Fruit fly (Drosophila melanogaster) whole organism, embryonic: Measurements from ENCODE around the gene Cyp9f2.

ENCODE experiments used
- Asciz ChIP-seq: fragments of 200-800 bp; sonication (Bioruptor generic); optimal IDR thresholded peaks from 2 replicates; lab custom pipeline; 2017; ENCODE audit warnings: missing biosample characterization, mild to moderate bottlenecking, missing genetic modification characterization, missing genetic modification reagents
- B-H1 ChIP-seq: fragments of 200-800 bp; sonication (Bioruptor generic); IDR thresholded peaks from 3 replicates; pipeline ENCODE4 v1.3.6; 2022; ENCODE audit warnings: missing biosample characterization, missing genetic modification characterization
- BEAF-32 ChIP-seq: fragments of 200-800 bp; sonication (Bioruptor generic); optimal IDR thresholded peaks from 3 replicates; lab custom pipeline; 2017; ENCODE audit warnings: missing biosample characterization, missing genetic modification characterization, mild to moderate bottlenecking, moderate library complexity, missing genetic modification reagents
- CG10209 ChIP-seq: fragments of 200-800 bp; sonication (Bioruptor generic); optimal IDR thresholded peaks from 3 replicates; lab custom pipeline; 2017; ENCODE audit warnings: missing biosample characterization, mild to moderate bottlenecking, missing genetic modification characterization, missing genetic modification reagents
- CG10274 ChIP-seq: fragments of 200-800 bp; sonication (Bioruptor generic); optimal IDR thresholded peaks from 3 replicates; lab custom pipeline; 2017; ENCODE audit warnings: missing biosample characterization, mild to moderate bottlenecking, missing genetic modification characterization
- CG10565 ChIP-seq: fragments of 200-800 bp; sonication (Bioruptor generic); optimal IDR thresholded peaks from 3 replicates; lab custom pipeline; 2016; ENCODE audit warnings: missing biosample characterization, mild to moderate bottlenecking, missing genetic modification characterization
- CG11398 ChIP-seq: fragments of 200-800 bp; sonication (Bioruptor generic); optimal IDR thresholded peaks from 2 replicates; lab custom pipeline; 2016; ENCODE audit warnings: missing biosample characterization, missing genetic modification characterization
- CG12219 ChIP-seq: fragments of 200-800 bp; sonication (Bioruptor generic); optimal IDR thresholded peaks from 3 replicates; lab custom pipeline; 2018; ENCODE audit warnings: missing biosample characterization, mild to moderate bottlenecking, missing genetic modification characterization
- CG13296 ChIP-seq: fragments of 200-800 bp; sonication (Bioruptor generic); optimal IDR thresholded peaks from 3 replicates; lab custom pipeline; 2018; ENCODE audit warnings: missing biosample characterization, mild to moderate bottlenecking, missing genetic modification characterization
- CG13424 ChIP-seq: fragments of 200-800 bp; sonication (Bioruptor generic); optimal IDR thresholded peaks from 2 replicates; lab custom pipeline; 2019; ENCODE audit warnings: missing biosample characterization, mild to moderate bottlenecking, missing genetic modification characterization, moderate library complexity
- CG14050 ChIP-seq: fragments of 200-800 bp; sonication (Bioruptor generic); IDR thresholded peaks from 3 replicates; pipeline ENCODE4 v1.3.6; 2022; ENCODE audit warnings: missing biosample characterization, missing genetic modification characterization
- CG1603 ChIP-seq: fragments of 200-800 bp; sonication (Bioruptor generic); optimal IDR thresholded peaks from 2 replicates; lab custom pipeline; 2019; ENCODE audit warnings: missing biosample characterization, mild to moderate bottlenecking, missing genetic modification characterization, moderate library complexity
- CG16863 ChIP-seq: fragments of 200-800 bp; sonication (Bioruptor generic); optimal IDR thresholded peaks from 3 replicates; lab custom pipeline; 2016; ENCODE audit warnings: missing biosample characterization, missing genetic modification characterization
- CG17328 ChIP-seq: fragments of 200-800 bp; sonication (Bioruptor generic); IDR thresholded peaks from 2 replicates; pipeline ENCODE4 v1.3.6; 2022; ENCODE audit warnings: missing biosample characterization, missing genetic modification characterization
- CG17829 ChIP-seq: fragments of 200-800 bp; optimal IDR thresholded peaks from 2 replicates; lab custom pipeline; 2019; ENCODE audit warnings: missing biosample characterization, mild to moderate bottlenecking, missing genetic modification characterization, moderate library complexity
- CG2889 ChIP-seq: fragments of 200-800 bp; sonication (Bioruptor generic); IDR thresholded peaks from 3 replicates; pipeline ENCODE4 v1.3.6; 2022; ENCODE audit warnings: missing biosample characterization, missing genetic modification characterization
- CG6689 ChIP-seq: fragments of 200-800 bp; sonication (Bioruptor generic); IDR thresholded peaks from 2 replicates; pipeline ENCODE4 v1.3.6; 2022; ENCODE audit warnings: missing biosample characterization, missing genetic modification characterization
- CG6813 ChIP-seq: fragments of 200-800 bp; sonication (Bioruptor generic); optimal IDR thresholded peaks from 2 replicates; lab custom pipeline; 2017; ENCODE audit warnings: missing biosample characterization, missing genetic modification characterization, mild to moderate bottlenecking, moderate library complexity, missing genetic modification reagents
- CG7271 ChIP-seq: fragments of 200-800 bp; sonication (Bioruptor generic); optimal IDR thresholded peaks from 2 replicates; lab custom pipeline; 2018; ENCODE audit warnings: missing biosample characterization, mild to moderate bottlenecking, missing genetic modification characterization, moderate library complexity
- CG7556 ChIP-seq: fragments of 200-800 bp; sonication (Bioruptor generic); optimal IDR thresholded peaks from 2 replicates; lab custom pipeline; 2017; ENCODE audit warnings: missing biosample characterization, mild to moderate bottlenecking, missing genetic modification characterization
- CG9437 ChIP-seq: fragments of 200-800 bp; sonication (Bioruptor generic); optimal IDR thresholded peaks from 2 replicates; lab custom pipeline; 2018; ENCODE audit warnings: missing biosample characterization, mild to moderate bottlenecking, missing genetic modification characterization
- CG9932 ChIP-seq: fragments of 200-800 bp; sonication (Bioruptor generic); IDR thresholded peaks from 2 replicates; pipeline ENCODE4 v1.3.6; 2022; ENCODE audit warnings: missing biosample characterization, missing genetic modification characterization
- CoRest ChIP-seq: fragments of 200-800 bp; sonication (Bioruptor generic); optimal IDR thresholded peaks from 3 replicates; lab custom pipeline; 2018; ENCODE audit warnings: missing biosample characterization, mild to moderate bottlenecking, missing genetic modification characterization, moderate library complexity
- Ets97D ChIP-seq: fragments of 200-800 bp; sonication (Bioruptor generic); optimal IDR thresholded peaks from 3 replicates; lab custom pipeline; 2016; ENCODE audit warnings: missing biosample characterization, missing genetic modification characterization
- Fer3 ChIP-seq: fragments of 200-800 bp; sonication (Bioruptor generic); optimal IDR thresholded peaks from 2 replicates; lab custom pipeline; 2018; ENCODE audit warnings: missing biosample characterization, mild to moderate bottlenecking, missing genetic modification characterization, moderate library complexity
- Kr ChIP-seq: fragments of 200-800 bp; sonication (Bioruptor generic); optimal IDR thresholded peaks from 2 replicates; lab custom pipeline; 2017; ENCODE audit warnings: missing biosample characterization, mild to moderate bottlenecking, missing genetic modification characterization
- Xrp1 ChIP-seq: fragments of 200-800 bp; sonication (Bioruptor generic); IDR thresholded peaks from 2 replicates; pipeline ENCODE4 v1.3.6; 2022; ENCODE audit warnings: missing biosample characterization, missing genetic modification characterization
- ato ChIP-seq: fragments of 200-800 bp; sonication (Bioruptor generic); IDR thresholded peaks from 2 replicates; pipeline ENCODE4 v1.3.6; 2022; ENCODE audit warnings: missing biosample characterization, missing genetic modification characterization; ENCODE audit not compliant: partially characterized antibody
- az2 ChIP-seq: fragments of 200-800 bp; sonication (Bioruptor generic); optimal IDR thresholded peaks from 3 replicates; lab custom pipeline; 2016; ENCODE audit warnings: missing biosample characterization, missing genetic modification characterization
- bsh ChIP-seq, 2 experiments: fragments of 200-800 bp; sonication (Bioruptor generic); optimal IDR thresholded peaks; 2 replicates each; lab custom pipeline; 2017 to 2018; ENCODE audit warnings: mild to moderate bottlenecking in 2 of 2, missing biosample characterization in 2 of 2, missing genetic modification characterization in 2 of 2, moderate library complexity in 1 of 2
- cg ChIP-seq: fragments of 200-800 bp; sonication (Bioruptor generic); optimal IDR thresholded peaks from 3 replicates; lab custom pipeline; 2019; ENCODE audit warnings: missing biosample characterization, mild to moderate bottlenecking, missing genetic modification characterization, moderate library complexity
- ci ChIP-seq: fragments of 200-800 bp; sonication (Bioruptor generic); IDR thresholded peaks from 3 replicates; pipeline ENCODE4 v1.3.6; 2022; ENCODE audit warnings: missing biosample characterization, missing genetic modification characterization
- corto ChIP-seq: fragments of 200-800 bp; sonication (Bioruptor generic); optimal IDR thresholded peaks from 2 replicates; lab custom pipeline; 2016; ENCODE audit warnings: missing biosample characterization, mild to moderate bottlenecking, missing genetic modification characterization, moderate library complexity
- croc ChIP-seq: fragments of 200-800 bp; sonication (Bioruptor generic); conservative IDR thresholded peaks from 3 replicates; pipeline ENCODE4 v1.3.6; 2022; ENCODE audit warnings: missing biosample characterization, missing genetic modification characterization
- dmrt99B ChIP-seq: fragments of 200-800 bp; sonication (Bioruptor generic); optimal IDR thresholded peaks from 2 replicates; lab custom pipeline; 2018; ENCODE audit warnings: missing biosample characterization, mild to moderate bottlenecking, missing genetic modification characterization, moderate library complexity
- gsb ChIP-seq: fragments of 200-800 bp; sonication (Bioruptor generic); IDR thresholded peaks from 2 replicates; pipeline ENCODE4 v1.3.6; 2022; ENCODE audit warnings: missing biosample characterization, missing genetic modification characterization
- hkb ChIP-seq, 2 experiments: fragments of 200-800 bp in 1 of 2; fragments of >200 bp in 1 of 2; sonication (Bioruptor generic) in 1 of 2; IDR thresholded peaks in 1 of 2; optimal IDR thresholded peaks in 1 of 2; 2 replicates each; pipeline versions ENCODE4 v1.3.6 to Lab custom; 2017 to 2022; ENCODE audit warnings: missing biosample characterization in 1 of 2, missing genetic modification characterization in 1 of 2
- jumu ChIP-seq: fragments of 200-800 bp; sonication (Bioruptor generic); optimal IDR thresholded peaks from 3 replicates; lab custom pipeline; 2016; ENCODE audit warnings: missing biosample characterization, missing genetic modification characterization
- kah ChIP-seq: fragments of 200-800 bp; sonication (Bioruptor generic); optimal IDR thresholded peaks from 2 replicates; lab custom pipeline; 2018; ENCODE audit warnings: missing biosample characterization, mild to moderate bottlenecking, missing genetic modification characterization
- lola ChIP-seq, 3 experiments: fragments of >200 bp in 2 of 3; fragments of 200-800 bp in 1 of 3; sonication (Bioruptor generic) in 1 of 3; optimal IDR thresholded peaks; 2 replicates each; lab custom pipeline; 2017 to 2019; ENCODE audit warnings: missing biosample characterization in 3 of 3, missing genetic modification characterization in 3 of 3, mild to moderate bottlenecking in 1 of 3, moderate library complexity in 1 of 3
- mam ChIP-seq: fragments of 200-800 bp; sonication (Bioruptor generic); optimal IDR thresholded peaks from 3 replicates; lab custom pipeline; 2016; ENCODE audit warnings: missing biosample characterization, missing genetic modification characterization
- pnt ChIP-seq: fragments of 200-800 bp; sonication (Bioruptor generic); optimal IDR thresholded peaks from 3 replicates; lab custom pipeline; 2016; ENCODE audit warnings: missing biosample characterization, missing genetic modification characterization
- pum ChIP-seq: fragments of 200-800 bp; sonication (Bioruptor generic); optimal IDR thresholded peaks from 2 replicates; lab custom pipeline; 2016; ENCODE audit warnings: missing biosample characterization, missing genetic modification characterization
- sima ChIP-seq: fragments of 200-800 bp; sonication (Bioruptor generic); optimal IDR thresholded peaks from 2 replicates; lab custom pipeline; 2016; ENCODE audit warnings: missing biosample characterization, missing genetic modification characterization
- slbo ChIP-seq: fragments of 200-800 bp; sonication (Bioruptor generic); IDR thresholded peaks from 2 replicates; pipeline ENCODE4 v1.3.6; 2022; ENCODE audit warnings: missing biosample characterization, missing genetic modification characterization
- slou ChIP-seq: fragments of 200-800 bp; sonication (Bioruptor generic); optimal IDR thresholded peaks from 3 replicates; lab custom pipeline; 2016; ENCODE audit warnings: missing biosample characterization, missing genetic modification characterization
- so ChIP-seq: fragments of 200-800 bp; sonication (Bioruptor generic); IDR thresholded peaks from 3 replicates; pipeline ENCODE4 v1.3.6; 2022; ENCODE audit warnings: missing biosample characterization, missing genetic modification characterization
- toy ChIP-seq: fragments of 200-800 bp; sonication (Bioruptor generic); IDR thresholded peaks from 2 replicates; pipeline ENCODE4 v1.3.6; 2022; ENCODE audit warnings: missing biosample characterization, missing genetic modification characterization
- zen2 ChIP-seq: fragments of 200-800 bp; sonication (Bioruptor generic); IDR thresholded peaks from 3 replicates; pipeline ENCODE4 v1.3.6; 2022; ENCODE audit warnings: missing biosample characterization, missing genetic modification characterization; ENCODE audit not compliant: partially characterized antibody

Cyp9f2 gene

DNA sequence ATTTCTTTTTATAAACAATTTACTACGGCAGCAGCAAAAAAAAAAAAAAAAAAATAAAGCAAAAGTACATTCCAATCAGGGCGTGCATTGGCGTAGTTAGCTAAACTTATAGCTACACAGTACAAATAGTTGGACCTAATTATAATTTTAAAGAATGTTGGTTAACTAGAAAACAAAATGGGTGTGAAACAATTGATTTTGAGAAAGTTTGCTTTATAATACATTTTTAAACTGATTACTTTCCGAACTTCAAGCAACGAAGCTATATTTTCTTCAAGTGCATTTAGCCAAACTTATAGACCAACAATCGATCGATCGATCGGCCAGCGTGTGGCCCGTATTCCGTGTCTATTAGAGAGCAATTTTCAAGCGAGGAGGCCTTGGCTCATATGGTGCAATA is 45.5 kb upstream of the Cyp9f2 start (continued):
- peak; percentile 40 for TF ChIP-seq CoRest (tag; lab: Kevin White, UChicago)
- TF ChIP-seq CG6689 (GFP tag; lab: Robert Waterston, UW), result 0 out of 2 replicates have a peak, but pooled peaks have one; percentile 8
- TF ChIP-seq CG2889 (GFP tag; lab: Robert Waterston, UW), result no peak
- TF ChIP-seq CG17829 (tag; lab: Kevin White, UChicago), result peak; percentile 9
- TF ChIP-seq Xrp1 (GFP tag; lab: Robert Waterston, UW), result peak; percentile 45
- TF ChIP-seq zen2, result no peak
- no peak for TF ChIP-seq cg
- TF ChIP-seq BEAF-32 (GFP tag; lab: Kevin White, UChicago), result no peak
- no peak for TF ChIP-seq croc
- TF ChIP-seq CG9437, result peak; percentile 5
- peak; percentile 23 for TF ChIP-seq CG12219
- TF ChIP-seq slou, result no peak
- TF ChIP-seq sima, result no peak
- TF ChIP-seq CG9932 (GFP tag; lab: Robert Waterston, UW), result 0 out of 2 replicates have a peak, but pooled peaks have one; percentile 21
- TF ChIP-seq dmrt99B (tag; lab: Kevin White, UChicago), result peak; percentile 65
- TF ChIP-seq hkb (optimal IDR thresholded peaks at IDR 0.05; lab: Kevin White, UChicago), result no peak
- peak; percentile 62 for TF ChIP-seq hkb (GFP tag; IDR thresholded peaks at IDR 0.05; lab: Robert Waterston, UW)
- TF ChIP-seq CG10565, result no peak
- peak; percentile 20 for TF ChIP-seq mam (GFP tag; lab: Kevin White, UChicago)
- TF ChIP-seq CG13296 (GFP tag; lab: Kevin White, UChicago), result peak; percentile 12
- no peak for TF ChIP-seq so
- peak; percentile 41; the same call in 2 of the 3 replicates for TF ChIP-seq CG14050
- TF ChIP-seq bsh (GFP tag; optimal IDR thresholded peaks at IDR 0.05; lab: Kevin White, UChicago), result peak in 1 of 2 experiments; percentile 38
- TF ChIP-seq CG11398 (GFP tag; lab: Kevin White, UChicago), result no peak
- TF ChIP-seq Fer3 (tag; lab: Kevin White, UChicago), result peak; percentile 48
- TF ChIP-seq B-H1 (GFP tag; lab: Robert Waterston, UW), result peak; percentile 22; the same call in 1 of the 3 replicates
- TF ChIP-seq CG10274 (GFP tag; lab: Kevin White, UChicago), result no peak
- no peak for TF ChIP-seq Ets97D
- peak; percentile 25 for TF ChIP-seq CG16863 (GFP tag; lab: Kevin White, UChicago)
- TF ChIP-seq toy, result no peak
- 0 out of 2 replicates have a peak, but pooled peaks have one; percentile 6 for TF ChIP-seq gsb (GFP tag; lab: Robert Waterston, UW)
- peak; percentile 4 for TF ChIP-seq CG7556 (GFP tag; lab: Kevin White, UChicago)
- peak; percentile 40; the same call in 1 of the 2 replicates for TF ChIP-seq slbo (GFP tag; lab: Robert Waterston, UW)
- TF ChIP-seq Asciz, result peak; percentile 21
- TF ChIP-seq Kr, result no peak
- no peak for TF ChIP-seq ato (GFP tag; lab: Robert Waterston, UW)
- no peak for TF ChIP-seq lola (GFP tag; optimal IDR thresholded peaks at IDR 0.05; lab: Kevin White, UChicago)
- peak; percentile 46 for TF ChIP-seq CG10209 (GFP tag; lab: Kevin White, UChicago)
- TF ChIP-seq CG7271, result no peak
- peak; percentile 17 for TF ChIP-seq pum (GFP tag; lab: Kevin White, UChicago)
- peak; percentile 36 for TF ChIP-seq az2 (GFP tag; lab: Kevin White, UChicago)
- peak; percentile 51 for TF ChIP-seq CG1603 (tag; lab: Kevin White, UChicago)
- TF ChIP-seq jumu (GFP tag; lab: Kevin White, UChicago), result no peak
- no peak for TF ChIP-seq kah (GFP tag; lab: Kevin White, UChicago)
- TF ChIP-seq corto (GFP tag; lab: Kevin White, UChicago), result no peak
- TF ChIP-seq CG6813 (GFP tag; lab: Kevin White, UChicago), result no peak
- peak; percentile 58; the same call in 2 of the 3 replicates for TF ChIP-seq ci (GFP tag; lab: Robert Waterston, UW)
- peak; percentile 51 for TF ChIP-seq CG13424
- TF ChIP-seq CG17328, result peak; percentile 47; the same call in 1 of the 2 replicates
- TF ChIP-seq pnt (GFP tag; lab: Kevin White, UChicago), result no peak
